Fruit fly (Drosophila melanogaster): ENCODE measurements around the gene CG31673.

Gene CG31673

dm6 chr2L:20808510-20809195 is 20.8 kb upstream of the CG31673 start:
- TF ChIP-seq Snoo (tag; optimal IDR thresholded peaks at IDR 0.05) (no peak), CG8159 (tag; optimal IDR thresholded peaks at IDR 0.05) (no peak), CG4496 (GFP tag; IDR thresholded peaks at IDR 0.05) (no peak), EcR (GFP tag; optimal IDR thresholded peaks at IDR 0.05) (no peak), CG12605 (GFP tag; IDR thresholded peaks at IDR 0.05) (no peak), CG10348 (GFP tag; IDR thresholded peaks at IDR 0.05) (no peak)

dm6 chr2L:20809229-20809628 is 20.2 kb upstream of the CG31673 start:
- TF ChIP-seq CG17806 (tag; optimal IDR thresholded peaks at IDR 0.05) (peak; percentile 29), CG4496 (GFP tag; IDR thresholded peaks at IDR 0.05) (peak; percentile 64; the same call in 1 of the 3 replicates), CG14655 (GFP tag; optimal IDR thresholded peaks at IDR 0.05) (peak; percentile 24), fd96Ca (GFP tag; IDR thresholded peaks at IDR 0.05) (peak; percentile 60), CG8301 (tag; optimal IDR thresholded peaks at IDR 0.05) (no peak), CG9948 (tag; optimal IDR thresholded peaks at IDR 0.05) (no peak), CG32121 (GFP tag; IDR thresholded peaks at IDR 0.05) (peak; percentile 59), CG8159 (tag; optimal IDR thresholded peaks at IDR 0.05) (peak; percentile 37), Pif1A (GFP tag; optimal IDR thresholded peaks at IDR 0.05) (peak; percentile 2), Ets98B (GFP tag; IDR thresholded peaks at IDR 0.05) (peak; percentile 69)

dm6 chr2L:20811039-20811652 is 18.3 kb upstream of the CG31673 start:
- TF ChIP-seq CG34367 (tag; optimal IDR thresholded peaks at IDR 0.05) (peak; percentile 53), gl (tag; optimal IDR thresholded peaks at IDR 0.05) (no peak), CG10348 (GFP tag; IDR thresholded peaks at IDR 0.05) (peak; percentile 30; the same call in 1 of the 2 replicates), CG15710 (tag; optimal IDR thresholded peaks at IDR 0.05) (peak; percentile 63), CG12605 (GFP tag; IDR thresholded peaks at IDR 0.05) (no peak; the same call in 1 of the 2 replicates), Pif1B (GFP tag; optimal IDR thresholded peaks at IDR 0.05) (peak; percentile 54), CG4496 (GFP tag; IDR thresholded peaks at IDR 0.05) (peak; percentile 86), CG32121 (GFP tag; IDR thresholded peaks at IDR 0.05) (peak; percentile 85), Snoo (tag; optimal IDR thresholded peaks at IDR 0.05) (no peak), rn (GFP tag; IDR thresholded peaks at IDR 0.05) (peak; percentile 59; the same call in 1 of the 2 replicates), CG9948 (tag; optimal IDR thresholded peaks at IDR 0.05) (peak; percentile 65), Ets98B (GFP tag; IDR thresholded peaks at IDR 0.05) (peak; percentile 90), Pif1A (GFP tag; optimal IDR thresholded peaks at IDR 0.05) (peak; percentile 81), CG14655 (GFP tag; optimal IDR thresholded peaks at IDR 0.05) (peak; percentile 86), fd96Ca (GFP tag; IDR thresholded peaks at IDR 0.05) (peak; percentile 71), CG17806 (tag; optimal IDR thresholded peaks at IDR 0.05) (peak; percentile 74), CG8159 (tag; optimal IDR thresholded peaks at IDR 0.05) (peak; percentile 65), CG13204 (GFP tag; optimal IDR thresholded peaks at IDR 0.05) (no peak), EcR (GFP tag; optimal IDR thresholded peaks at IDR 0.05) (peak; percentile 37), CG8301 (tag; optimal IDR thresholded peaks at IDR 0.05) (peak; percentile 85), D1 (tag; optimal IDR thresholded peaks at IDR 0.05) (no peak)

- peak; percentile 29 for TF ChIP-seq CG15710 (tag; optimal IDR thresholded peaks at IDR 0.05)
- peak; percentile 40 for TF ChIP-seq Pif1B (GFP tag; optimal IDR thresholded peaks at IDR 0.05)
- TF ChIP-seq D1 (tag; optimal IDR thresholded peaks at IDR 0.05), result no peak
- TF ChIP-seq CG34367 (tag; optimal IDR thresholded peaks at IDR 0.05), result peak; percentile 10
- peak; percentile 62 for TF ChIP-seq CG8159 (tag; optimal IDR thresholded peaks at IDR 0.05)
- TF ChIP-seq rn (GFP tag; IDR thresholded peaks at IDR 0.05), result 0 out of 2 replicates have a peak, but pooled peaks have one; percentile 18
- TF ChIP-seq CG4496 (GFP tag; IDR thresholded peaks at IDR 0.05), result peak; percentile 52; the same call in 2 of the 3 replicates
- TF ChIP-seq CG9948 (tag; optimal IDR thresholded peaks at IDR 0.05), result peak; percentile 45
- TF ChIP-seq CG14655 (GFP tag; optimal IDR thresholded peaks at IDR 0.05), result peak; percentile 17
- no peak for TF ChIP-seq Snoo (tag; optimal IDR thresholded peaks at IDR 0.05)
- peak; percentile 91 for TF ChIP-seq EcR (GFP tag; optimal IDR thresholded peaks at IDR 0.05)
- TF ChIP-seq CG13204 (GFP tag; optimal IDR thresholded peaks at IDR 0.05), result peak; percentile 17
- no peak for TF ChIP-seq CG12605 (GFP tag; IDR thresholded peaks at IDR 0.05)
- TF ChIP-seq CG17806 (tag; optimal IDR thresholded peaks at IDR 0.05), result peak; percentile 49
- peak; percentile 43 for TF ChIP-seq gl (tag; optimal IDR thresholded peaks at IDR 0.05)
- no peak for TF ChIP-seq fd96Ca (GFP tag; IDR thresholded peaks at IDR 0.05)
- TF ChIP-seq CG32121 (GFP tag; IDR thresholded peaks at IDR 0.05), result no peak
- no peak for TF ChIP-seq Ets98B (GFP tag; IDR thresholded peaks at IDR 0.05)
- TF ChIP-seq Pif1A (GFP tag; optimal IDR thresholded peaks at IDR 0.05), result peak; percentile 6
- no peak for TF ChIP-seq CG10348 (GFP tag; IDR thresholded peaks at IDR 0.05)
- TF ChIP-seq CG8301 (tag; optimal IDR thresholded peaks at IDR 0.05), result no peak
Observed at dm6 chr2L:20812283-20813189, 16.9 kb upstream of the CG31673 start.

dm6 chr2L:20816140-20816539 is 13.3 kb upstream of the CG31673 start, which contains the start of gene CG33322:
CG33322 (minus strand) TSS chr2L:20816240.
- TF ChIP-seq CG32121 (GFP tag; IDR thresholded peaks at IDR 0.05) (no peak), CG10348 (GFP tag; IDR thresholded peaks at IDR 0.05) (no peak), CG8159 (tag; optimal IDR thresholded peaks at IDR 0.05) (no peak), CG13204 (GFP tag; optimal IDR thresholded peaks at IDR 0.05) (no peak), CG8301 (tag; optimal IDR thresholded peaks at IDR 0.05) (no peak), fd96Ca (GFP tag; IDR thresholded peaks at IDR 0.05) (no peak), Pif1A (GFP tag; optimal IDR thresholded peaks at IDR 0.05) (no peak), Pif1B (GFP tag; optimal IDR thresholded peaks at IDR 0.05) (no peak), Snoo (tag; optimal IDR thresholded peaks at IDR 0.05) (no peak)
